Worm (Caenorhabditis elegans) whole organism, L1 larva: Measurements from ENCODE around the gene epg-6.

Source experiments
- Y116A8C.19 ChIP-seq: sonication (generic microtip); optimal IDR thresholded peaks from 2 replicates; lab custom pipeline; 2016; ENCODE audit warnings: missing compliant biosample characterization, missing genetic modification characterization, borderline replicate concordance
- ama-1 ChIP-seq: fragments of 150-350 bp; optimal IDR thresholded peaks from 2 replicates; lab custom pipeline; 2014
- blmp-1 ChIP-seq: fragments of 150-350 bp; optimal IDR thresholded peaks from 2 replicates; lab custom pipeline; 2014; ENCODE audit warnings: missing biosample characterization, missing genetic modification characterization
- ceh-82 ChIP-seq, 3 experiments: fragments of 150-350 bp in 1 of 3; sonication (generic microtip) in 2 of 3; optimal IDR thresholded peaks; 2 replicates each; lab custom pipeline; 2014 to 2017; ENCODE audit warnings: missing biosample characterization in 3 of 3, missing genetic modification characterization in 3 of 3
- fkh-10 ChIP-seq: sonication (generic microtip); optimal IDR thresholded peaks from 2 replicates; lab custom pipeline; 2017; ENCODE audit warnings: missing biosample characterization, missing genetic modification reagents, missing genetic modification characterization
- lin-13 ChIP-seq: fragments of 150-350 bp; optimal IDR thresholded peaks from 2 replicates; lab custom pipeline; 2014; ENCODE audit warnings: missing biosample characterization, missing genetic modification reagents, missing genetic modification characterization
- mep-1 ChIP-seq: fragments of 150-350 bp; optimal IDR thresholded peaks from 2 replicates; lab custom pipeline; 2014; ENCODE audit warnings: missing biosample characterization, missing genetic modification characterization
- nhr-11 ChIP-seq: fragments of 150-350 bp; optimal IDR thresholded peaks from 2 replicates; lab custom pipeline; 2014; ENCODE audit warnings: missing biosample characterization, missing genetic modification characterization
- nhr-12 ChIP-seq: sonication (generic microtip); optimal IDR thresholded peaks from 2 replicates; lab custom pipeline; 2017; ENCODE audit warnings: missing biosample characterization, missing genetic modification characterization
- snpc-4 ChIP-seq: fragments of 150-350 bp; optimal IDR thresholded peaks from 2 replicates; lab custom pipeline; 2014; ENCODE audit warnings: missing biosample characterization, missing genetic modification characterization
- swsn-7 ChIP-seq: sonication (generic microtip); optimal IDR thresholded peaks from 2 replicates; lab custom pipeline; 2016; ENCODE audit warnings: missing genetic modification characterization, missing compliant biosample characterization
- tbx-2 ChIP-seq: sonication (generic microtip); optimal IDR thresholded peaks from 2 replicates; lab custom pipeline; 2016; ENCODE audit warnings: missing genetic modification characterization, missing compliant biosample characterization
- zag-1 ChIP-seq: fragments of 150-350 bp; optimal IDR thresholded peaks from 2 replicates; lab custom pipeline; 2014; ENCODE audit warnings: missing biosample characterization, missing genetic modification characterization
- ztf-11 ChIP-seq, 2 experiments: sonication (generic microtip); optimal IDR thresholded peaks; 2 replicates each; lab custom pipeline; 2016 to 2017; ENCODE audit warnings: missing genetic modification characterization in 2 of 2, missing biosample characterization in 1 of 2, missing compliant biosample characterization in 1 of 2

DNA sequence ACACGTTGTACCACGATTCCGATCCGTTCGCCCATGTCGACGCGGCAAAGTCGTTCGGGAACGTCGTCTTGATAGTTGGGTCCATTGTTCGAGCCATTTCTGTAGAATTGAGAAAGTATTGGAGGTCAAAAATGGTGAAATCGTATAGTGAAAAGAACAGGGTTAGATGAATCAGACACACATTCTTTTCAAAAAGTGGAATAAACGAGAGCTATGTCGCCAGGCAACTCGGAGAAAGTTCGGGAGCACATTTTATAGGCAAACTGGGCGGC is 33.4 kb upstream of the epg-6 start, which contains the start of gene Y39A1A.9:
- no peak for TF ChIP-seq fkh-10 (GFP tag; lab: Kevin White, UChicago)
- TF ChIP-seq ceh-82 (tag; optimal IDR thresholded peaks at IDR 0.05; lab: Kevin White, UChicago), result no peak
- TF ChIP-seq mep-1 (tag; lab: Kevin White, UChicago), result no peak
- no peak for TF ChIP-seq blmp-1 (tag; lab: Kevin White, UChicago)
- no peak for TF ChIP-seq nhr-11 (tag; lab: Kevin White, UChicago)
- TF ChIP-seq zag-1 (tag; lab: Kevin White, UChicago), result no peak
- no peak for TF ChIP-seq tbx-2 (tag; lab: Kevin White, UChicago)
- no peak for TF ChIP-seq snpc-4 (tag; lab: Kevin White, UChicago)
- no peak for TF ChIP-seq nhr-12 (tag; lab: Kevin White, UChicago)
- TF ChIP-seq Y116A8C.19, result no peak
- no peak for TF ChIP-seq ztf-11 (tag; optimal IDR thresholded peaks at IDR 0.05; lab: Kevin White, UChicago)
- no peak for TF ChIP-seq ama-1 (lab: Kevin White, UChicago)
- TF ChIP-seq swsn-7 (tag; lab: Kevin White, UChicago), result no peak
- TF ChIP-seq lin-13, result no peak
